Worm (Caenorhabditis elegans): ENCODE measurements around the gene C49F5.5.

- peak; percentile 93 for TF ChIP-seq unc-62 (GFP tag; optimal IDR thresholded peaks at IDR 0.05)
- TF ChIP-seq Y55F3AM.14 (GFP tag; optimal IDR thresholded peaks at IDR 0.05) = peak; percentile 92
- TF ChIP-seq nhr-129 (tag; optimal IDR thresholded peaks at IDR 0.05) = peak; percentile 100
- peak; percentile 91 for TF ChIP-seq snpc-4 (tag; optimal IDR thresholded peaks at IDR 0.05)
- TF ChIP-seq nhr-12 (tag; optimal IDR thresholded peaks at IDR 0.05) = peak; percentile 70
- peak; percentile 98 for TF ChIP-seq C34F6.9 (tag; optimal IDR thresholded peaks at IDR 0.05)
- TF ChIP-seq lin-13 (GFP tag; optimal IDR thresholded peaks at IDR 0.05) = peak; percentile 99
- no peak for TF ChIP-seq peb-1 (tag; optimal IDR thresholded peaks at IDR 0.05)
Observed at ce11 chrX:11937343-11937935, 48.5 kb upstream of the C49F5.5 start.

All from whole organism, L2 larva.